Worm (Caenorhabditis elegans): ENCODE measurements around the gene ptd-2.

ptd-2 gene

ce11 chrV:9224377-9224776 is 25.7 kb upstream of the ptd-2 start:
- TF ChIP-seq elt-1 (tag; optimal IDR thresholded peaks at IDR 0.05) (no peak), dmd-4 (tag; optimal IDR thresholded peaks at IDR 0.05) (no peak), nhr-6 (tag; optimal IDR thresholded peaks at IDR 0.05) (no peak), skn-1 (tag; optimal IDR thresholded peaks at IDR 0.05) (no peak), ztf-4 (tag; optimal IDR thresholded peaks at IDR 0.05) (no peak), nhr-10 (tag; optimal IDR thresholded peaks at IDR 0.05) (no peak), ama-1 (optimal IDR thresholded peaks at IDR 0.05) (no peak), mdl-1 (tag; optimal IDR thresholded peaks at IDR 0.05) (no peak), sem-4 (tag; optimal IDR thresholded peaks at IDR 0.05) (no peak), alr-1 (tag; optimal IDR thresholded peaks at IDR 0.05) (no peak), mab-5 (tag; optimal IDR thresholded peaks at IDR 0.05) (no peak), F13H6.1 (tag; optimal IDR thresholded peaks at IDR 0.05) (no peak), nhr-25 (tag; optimal IDR thresholded peaks at IDR 0.05) (no peak), unc-39 (tag; optimal IDR thresholded peaks at IDR 0.05) (no peak)

DNA sequence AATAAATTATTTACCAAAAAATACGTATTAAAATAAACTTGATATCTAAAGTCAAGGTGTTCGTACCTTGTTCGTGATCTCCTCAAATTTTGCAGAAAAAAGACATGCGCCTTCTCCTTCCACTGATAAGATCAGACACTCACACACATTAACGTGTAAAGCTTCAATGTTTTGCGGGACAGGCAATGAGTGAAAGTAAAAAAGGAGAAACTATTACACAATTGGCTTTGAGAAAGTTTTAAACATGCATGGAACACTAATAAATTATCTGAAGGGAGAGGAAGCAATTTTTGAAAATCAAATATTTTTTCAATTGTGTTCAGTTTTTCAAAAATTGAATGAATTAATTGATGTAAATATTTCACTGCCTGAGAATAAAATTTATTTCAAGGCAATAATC is 25.1 kb upstream of the ptd-2 start:
- no peak for TF ChIP-seq ama-1 (optimal IDR thresholded peaks at IDR 0.05)
- TF ChIP-seq elt-1 (tag; optimal IDR thresholded peaks at IDR 0.05) = no peak
- TF ChIP-seq blmp-1 (tag; optimal IDR thresholded peaks at IDR 0.05; ENCODE audit: insufficient read depth) = peak; percentile 74
- TF ChIP-seq unc-62 (GFP tag; optimal IDR thresholded peaks at IDR 0.05) = no peak
- TF ChIP-seq F13H6.1 (tag; optimal IDR thresholded peaks at IDR 0.05) = no peak
- TF ChIP-seq gmeb-1 (tag; optimal IDR thresholded peaks at IDR 0.05) = no peak
- no peak for TF ChIP-seq ceh-16 (tag; optimal IDR thresholded peaks at IDR 0.05)
- no peak for TF ChIP-seq C34F6.9 (tag; optimal IDR thresholded peaks at IDR 0.05)
- no peak for TF ChIP-seq ceh-82 (tag; optimal IDR thresholded peaks at IDR 0.05)
- no peak for TF ChIP-seq nhr-11 (tag; optimal IDR thresholded peaks at IDR 0.05)
- TF ChIP-seq aly-2 (tag; optimal IDR thresholded peaks at IDR 0.05) = no peak
- TF ChIP-seq zag-1 (tag; optimal IDR thresholded peaks at IDR 0.05) = no peak
- TF ChIP-seq unc-55 (GFP tag; optimal IDR thresholded peaks at IDR 0.05) = peak; percentile 26
- no peak for TF ChIP-seq lin-13 (GFP tag; optimal IDR thresholded peaks at IDR 0.05)
- TF ChIP-seq nhr-10 (tag; optimal IDR thresholded peaks at IDR 0.05) = no peak

DNA sequence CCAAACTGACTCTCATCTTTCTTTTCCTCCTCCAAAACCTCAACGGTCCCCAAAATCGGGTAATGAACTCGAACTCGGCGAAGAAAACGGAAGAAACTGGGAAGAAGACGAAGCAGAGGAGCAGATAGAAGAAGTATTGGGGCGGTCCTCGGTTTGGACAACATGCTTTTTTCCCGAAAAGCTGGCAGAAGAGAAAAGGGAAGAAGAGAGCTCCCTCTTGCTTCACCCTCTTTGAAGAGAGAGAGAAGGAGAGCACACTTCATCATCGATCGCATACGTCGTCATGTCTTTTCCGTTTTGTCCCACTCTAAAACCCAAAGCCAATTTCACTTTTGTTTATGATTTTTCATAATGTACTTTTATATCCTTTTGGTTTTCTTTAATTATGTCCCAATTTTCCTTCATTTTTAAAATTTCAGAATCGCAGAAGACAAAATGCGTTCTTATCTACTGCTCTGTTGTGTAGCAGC is 24.3 kb upstream of the ptd-2 start, which contains the start of gene F07C3.2:
F07C3.2 (plus strand) TSS at position 420 of the 470 bp plus-strand sequence.
- TF ChIP-seq F13H6.1 (tag; optimal IDR thresholded peaks at IDR 0.05) = no peak
- TF ChIP-seq ama-1 (optimal IDR thresholded peaks at IDR 0.05) = no peak
- peak; percentile 54 for TF ChIP-seq C34F6.9 (tag; optimal IDR thresholded peaks at IDR 0.05)
- no peak for TF ChIP-seq nhr-25 (tag; optimal IDR thresholded peaks at IDR 0.05)
- TF ChIP-seq lsy-2 (tag; optimal IDR thresholded peaks at IDR 0.05) = peak in 1 of 2 experiments; percentile 36
- peak; percentile 49 for TF ChIP-seq unc-55 (GFP tag; optimal IDR thresholded peaks at IDR 0.05)
- TF ChIP-seq nhr-129 (tag; optimal IDR thresholded peaks at IDR 0.05) = peak; percentile 8
- no peak for TF ChIP-seq snpc-4 (tag; optimal IDR thresholded peaks at IDR 0.05)
- TF ChIP-seq zag-1 (tag; optimal IDR thresholded peaks at IDR 0.05) = no peak
- TF ChIP-seq fos-1 (tag; optimal IDR thresholded peaks at IDR 0.05) = no peak
- no peak for TF ChIP-seq dmd-4 (tag; optimal IDR thresholded peaks at IDR 0.05)
- TF ChIP-seq nhr-12 (tag; optimal IDR thresholded peaks at IDR 0.05) = no peak
- TF ChIP-seq lin-13 (GFP tag; optimal IDR thresholded peaks at IDR 0.05) = no peak
- TF ChIP-seq crh-2 (tag; optimal IDR thresholded peaks at IDR 0.05) = peak; percentile 16

DNA sequence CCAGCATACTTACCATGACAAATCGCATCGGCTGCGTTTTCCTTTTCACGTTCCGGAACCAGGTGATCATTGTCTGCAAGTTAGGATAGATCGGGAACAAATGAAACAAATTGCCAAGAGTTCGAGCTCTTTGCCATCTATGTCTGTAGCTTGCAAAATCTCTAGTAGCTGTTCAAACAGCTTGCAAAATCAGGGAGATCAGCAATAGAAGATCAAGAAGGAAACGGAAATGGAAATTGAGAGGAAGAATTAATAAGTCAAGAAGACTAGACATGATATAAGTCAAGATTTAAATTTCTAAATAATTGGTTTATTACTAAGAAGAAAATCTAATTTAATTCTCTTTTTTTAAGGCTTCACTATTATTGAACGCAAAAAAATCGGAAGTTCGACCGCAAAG is 17.7 kb upstream of the ptd-2 start, which contains the start of gene F07C3.3:
F07C3.3 (minus strand) TSS at position 101 of the 400 bp plus-strand sequence.
- no peak for TF ChIP-seq nhr-12 (tag; optimal IDR thresholded peaks at IDR 0.05)
- no peak for TF ChIP-seq nhr-77 (tag; optimal IDR thresholded peaks at IDR 0.05)
- no peak for TF ChIP-seq ama-1 (optimal IDR thresholded peaks at IDR 0.05)
- TF ChIP-seq ztf-4 (tag; optimal IDR thresholded peaks at IDR 0.05) = no peak
- TF ChIP-seq unc-39 (tag; optimal IDR thresholded peaks at IDR 0.05) = no peak
- no peak for TF ChIP-seq ztf-11 (tag; optimal IDR thresholded peaks at IDR 0.05)
- no peak for TF ChIP-seq lin-13 (GFP tag; optimal IDR thresholded peaks at IDR 0.05)
- TF ChIP-seq unc-62 (GFP tag; optimal IDR thresholded peaks at IDR 0.05) = no peak
- no peak for TF ChIP-seq mbf-1 (tag; optimal IDR thresholded peaks at IDR 0.05)
- TF ChIP-seq nhr-6 (tag; optimal IDR thresholded peaks at IDR 0.05) = no peak
- no peak for TF ChIP-seq nhr-237 (tag; optimal IDR thresholded peaks at IDR 0.05)
- TF ChIP-seq nhr-129 (tag; optimal IDR thresholded peaks at IDR 0.05) = no peak
- TF ChIP-seq fos-1 (tag; optimal IDR thresholded peaks at IDR 0.05) = no peak
- no peak for TF ChIP-seq nhr-21 (tag; optimal IDR thresholded peaks at IDR 0.05)
- TF ChIP-seq zag-1 (tag; optimal IDR thresholded peaks at IDR 0.05) = no peak
- TF ChIP-seq sem-4 (tag; optimal IDR thresholded peaks at IDR 0.05) = no peak
- TF ChIP-seq F13H6.1 (tag; optimal IDR thresholded peaks at IDR 0.05) = no peak
- TF ChIP-seq elt-3 (tag; optimal IDR thresholded peaks at IDR 0.05) = no peak
- TF ChIP-seq lin-11 (tag; optimal IDR thresholded peaks at IDR 0.05) = no peak

Measured in whole organism, L2 larva.